Fruit fly (Drosophila melanogaster): ENCODE data around the gene alphaTub85E.

The alphaTub85E gene

dm6 chr3R:9762955-9763931, 30.2 kb upstream of the alphaTub85E start, which contains the start of the genes Snap24 and CG8478 (continued):
- TF ChIP-seq nmo (GFP tag; optimal IDR thresholded peaks at IDR 0.05): peak; percentile 37
- TF ChIP-seq HLH3B (GFP tag; IDR thresholded peaks at IDR 0.05): no peak
- TF ChIP-seq CG17912 (GFP tag; optimal IDR thresholded peaks at IDR 0.05): no peak
- no peak for TF ChIP-seq Sox100B (GFP tag; optimal IDR thresholded peaks at IDR 0.05)
- TF ChIP-seq Dll (GFP tag; IDR thresholded peaks at IDR 0.05; ENCODE audit: partially characterized antibody): peak; percentile 78; the same call in 3 of the 4 replicates
- no peak for TF ChIP-seq crp (GFP tag; optimal IDR thresholded peaks at IDR 0.05)
- TF ChIP-seq CG2712 (tag; optimal IDR thresholded peaks at IDR 0.05): peak; percentile 6
- TF ChIP-seq HmgZ (tag; optimal IDR thresholded peaks at IDR 0.05): no peak
- TF ChIP-seq CG32772 (GFP tag; IDR thresholded peaks at IDR 0.05): no peak
- no peak for TF ChIP-seq CG17612 (GFP tag; IDR thresholded peaks at IDR 0.05)
- no peak for TF ChIP-seq Side (GFP tag; optimal IDR thresholded peaks at IDR 0.05)
- no peak for TF ChIP-seq CG11085 (GFP tag; IDR thresholded peaks at IDR 0.05)
- TF ChIP-seq ssp (GFP tag; IDR thresholded peaks at IDR 0.05): peak; percentile 92
- no peak for TF ChIP-seq pum (GFP tag; optimal IDR thresholded peaks at IDR 0.05)
- no peak for TF ChIP-seq lov (optimal IDR thresholded peaks at IDR 0.05)
- no peak for TF ChIP-seq lov (GFP tag; IDR thresholded peaks at IDR 0.05)
- no peak for TF ChIP-seq slp2 (GFP tag; optimal IDR thresholded peaks at IDR 0.05)
- TF ChIP-seq Oaz (GFP tag; IDR thresholded peaks at IDR 0.05): no peak
- no peak for TF ChIP-seq CG9609 (GFP tag; optimal IDR thresholded peaks at IDR 0.05)
- peak; percentile 2 for TF ChIP-seq mam (GFP tag; optimal IDR thresholded peaks at IDR 0.05)
- no peak for TF ChIP-seq gcm2 (GFP tag; optimal IDR thresholded peaks at IDR 0.05)
- no peak for TF ChIP-seq CG10462 (GFP tag; optimal IDR thresholded peaks at IDR 0.05)
- no peak for TF ChIP-seq Ravus (GFP tag; IDR thresholded peaks at IDR 0.05)
- TF ChIP-seq crc (GFP tag; optimal IDR thresholded peaks at IDR 0.05): no peak
- no peak for TF ChIP-seq kah (GFP tag; optimal IDR thresholded peaks at IDR 0.05)
- no peak for TF ChIP-seq Atf-2 (GFP tag; optimal IDR thresholded peaks at IDR 0.05)
- TF ChIP-seq C15 (GFP tag; IDR thresholded peaks at IDR 0.05): no peak
- no peak for TF ChIP-seq CG31224 (GFP tag; IDR thresholded peaks at IDR 0.05)
- TF ChIP-seq CG31388 (GFP tag; optimal IDR thresholded peaks at IDR 0.05): no peak
- TF ChIP-seq CG11723 (GFP tag; optimal IDR thresholded peaks at IDR 0.05): no peak
- no peak for TF ChIP-seq CG16815 (GFP tag; optimal IDR thresholded peaks at IDR 0.05)
- TF ChIP-seq lbe (GFP tag; optimal IDR thresholded peaks at IDR 0.05): no peak
- TF ChIP-seq NK7.1 (GFP tag; optimal IDR thresholded peaks at IDR 0.05): no peak
- TF ChIP-seq caup (GFP tag; optimal IDR thresholded peaks at IDR 0.05; ENCODE audit: severe bottlenecking): no peak
- no peak for TF ChIP-seq CG4730 (GFP tag; IDR thresholded peaks at IDR 0.05)
- TF ChIP-seq Lhr (GFP tag; optimal IDR thresholded peaks at IDR 0.05): no peak
- TF ChIP-seq sug (tag; optimal IDR thresholded peaks at IDR 0.05): no peak
- no peak for TF ChIP-seq CG3726 (GFP tag; IDR thresholded peaks at IDR 0.05)
- TF ChIP-seq tna (GFP tag; IDR thresholded peaks at IDR 0.05; ENCODE audit: partially characterized antibody): peak; percentile 68; the same call in 1 of the 2 replicates
- TF ChIP-seq Hand (GFP tag; optimal IDR thresholded peaks at IDR 0.05): no peak
- no peak for TF ChIP-seq chn (GFP tag; optimal IDR thresholded peaks at IDR 0.05)
- TF ChIP-seq CG12391 (tag; optimal IDR thresholded peaks at IDR 0.05): peak; percentile 42
- TF ChIP-seq tio (GFP tag; optimal IDR thresholded peaks at IDR 0.05): no peak
- TF ChIP-seq phol (tag; optimal IDR thresholded peaks at IDR 0.05): peak; percentile 22
- no peak for TF ChIP-seq ranshi (GFP tag; IDR thresholded peaks at IDR 0.05)
- peak; percentile 91 for TF ChIP-seq stwl (tag; optimal IDR thresholded peaks at IDR 0.05)
- no peak for TF ChIP-seq pb (GFP tag; optimal IDR thresholded peaks at IDR 0.05)
- TF ChIP-seq gce (GFP tag; IDR thresholded peaks at IDR 0.05): no peak
- no peak for TF ChIP-seq CG9876 (GFP tag; optimal IDR thresholded peaks at IDR 0.05)
- no peak for TF ChIP-seq NfI (GFP tag; optimal IDR thresholded peaks at IDR 0.05)

Data from whole organism, embryonic.